Fruit fly (Drosophila melanogaster): ENCODE measurements around the gene CG4592.

CG4592 gene

dm6 chr2L:9947265-9947664 lies 25.8 kb downstream of the CG4592 start, which contains the start of gene CG5853 (continued):
- no peak for TF ChIP-seq CG10274 (GFP tag; optimal IDR thresholded peaks at IDR 0.05)
- no peak for TF ChIP-seq zfh1 (GFP tag; IDR thresholded peaks at IDR 0.05)
- no peak for TF ChIP-seq MBD-R2 (GFP tag; IDR thresholded peaks at IDR 0.05)
- TF ChIP-seq ara (GFP tag; IDR thresholded peaks at IDR 0.05): no peak
- no peak for TF ChIP-seq CG18476 (GFP tag; optimal IDR thresholded peaks at IDR 0.05)
- no peak for TF ChIP-seq slou (GFP tag; optimal IDR thresholded peaks at IDR 0.05)
- TF ChIP-seq CG18619 (GFP tag; optimal IDR thresholded peaks at IDR 0.05): no peak
- TF ChIP-seq tna (GFP tag; IDR thresholded peaks at IDR 0.05; ENCODE audit: partially characterized antibody): no peak
- TF ChIP-seq CG15514 (GFP tag; optimal IDR thresholded peaks at IDR 0.05): peak; percentile 25
- peak; percentile 37; the same call in 1 of the 2 replicates for TF ChIP-seq CG5953 (GFP tag; IDR thresholded peaks at IDR 0.05)
- TF ChIP-seq h (optimal IDR thresholded peaks at IDR 0.05): no peak
- TF ChIP-seq sug (tag; optimal IDR thresholded peaks at IDR 0.05): peak; percentile 76
- no peak for TF ChIP-seq CG16779 (GFP tag; IDR thresholded peaks at IDR 0.05)
- TF ChIP-seq CG43689 (GFP tag; IDR thresholded peaks at IDR 0.05): no peak
- no peak for TF ChIP-seq CG2889 (GFP tag; IDR thresholded peaks at IDR 0.05)
- peak; percentile 28; the same call in 1 of the 2 replicates for TF ChIP-seq Atf6 (GFP tag; IDR thresholded peaks at IDR 0.05)
- no peak for TF ChIP-seq CG7839 (tag; optimal IDR thresholded peaks at IDR 0.05)
- TF ChIP-seq CG16863 (GFP tag; optimal IDR thresholded peaks at IDR 0.05): no peak
- TF ChIP-seq CG34376 (GFP tag; optimal IDR thresholded peaks at IDR 0.05): peak; percentile 63
- peak; percentile 21 for TF ChIP-seq Fer3 (tag; optimal IDR thresholded peaks at IDR 0.05)
- no peak; the same call in 1 of the 2 replicates for TF ChIP-seq Bgb (GFP tag; IDR thresholded peaks at IDR 0.05; ENCODE audit: partially characterized antibody)
- TF ChIP-seq CG11560 (tag; IDR thresholded peaks at IDR 0.05): no peak
- no peak for TF ChIP-seq CG4404 (GFP tag; IDR thresholded peaks at IDR 0.05)
- TF ChIP-seq Hmx (GFP tag; optimal IDR thresholded peaks at IDR 0.05): no peak
- no peak for TF ChIP-seq yki (optimal IDR thresholded peaks at IDR 0.05)
- no peak for TF ChIP-seq ems (GFP tag; optimal IDR thresholded peaks at IDR 0.05)
- TF ChIP-seq Tbp (GFP tag; optimal IDR thresholded peaks at IDR 0.05): no peak
- no peak for TF ChIP-seq kay (GFP tag; optimal IDR thresholded peaks at IDR 0.05)
- TF ChIP-seq CG13894 (tag; optimal IDR thresholded peaks at IDR 0.05): peak; percentile 83
- no peak for TF ChIP-seq zfh2 (GFP tag; optimal IDR thresholded peaks at IDR 0.05)
- TF ChIP-seq CG14050 (GFP tag; IDR thresholded peaks at IDR 0.05): no peak
- peak; percentile 0 for TF ChIP-seq CrebB (tag; optimal IDR thresholded peaks at IDR 0.05)
- peak; percentile 51 for TF ChIP-seq exex (tag; optimal IDR thresholded peaks at IDR 0.05)
- peak; percentile 36 for TF ChIP-seq caup (GFP tag; optimal IDR thresholded peaks at IDR 0.05; ENCODE audit: severe bottlenecking)
- no peak for TF ChIP-seq CG3838 (GFP tag; optimal IDR thresholded peaks at IDR 0.05)
- TF ChIP-seq CG10431 (GFP tag; optimal IDR thresholded peaks at IDR 0.05): no peak
- peak; percentile 67 for TF ChIP-seq kni (GFP tag; optimal IDR thresholded peaks at IDR 0.05)
- TF ChIP-seq rib (GFP tag; IDR thresholded peaks at IDR 0.05): 0 out of 2 replicates have a peak, but pooled peaks have one; percentile 45
- no peak for TF ChIP-seq btn (GFP tag; optimal IDR thresholded peaks at IDR 0.05)
- no peak for TF ChIP-seq CG1529 (GFP tag; optimal IDR thresholded peaks at IDR 0.05)
- TF ChIP-seq mam (GFP tag; optimal IDR thresholded peaks at IDR 0.05): no peak
- no peak for TF ChIP-seq CG4707 (GFP tag; optimal IDR thresholded peaks at IDR 0.05)
- TF ChIP-seq hbn (GFP tag; IDR thresholded peaks at IDR 0.05; ENCODE audit: partially characterized antibody): no peak
- TF ChIP-seq BEAF-32 (GFP tag; optimal IDR thresholded peaks at IDR 0.05): no peak
- no peak for TF ChIP-seq Hand (GFP tag; optimal IDR thresholded peaks at IDR 0.05)
- no peak for TF ChIP-seq danr (GFP tag; IDR thresholded peaks at IDR 0.05)
- TF ChIP-seq CG12236 (GFP tag; optimal IDR thresholded peaks at IDR 0.05): no peak
- TF ChIP-seq Dref (GFP tag; IDR thresholded peaks at IDR 0.05): peak; percentile 34; the same call in 1 of the 2 replicates
- TF ChIP-seq CG2678 (tag; optimal IDR thresholded peaks at IDR 0.05): no peak
- TF ChIP-seq hth (optimal IDR thresholded peaks at IDR 0.05): no peak
- TF ChIP-seq CG9609 (GFP tag; optimal IDR thresholded peaks at IDR 0.05): no peak
- no peak for TF ChIP-seq lmd (GFP tag; IDR thresholded peaks at IDR 0.05)
- TF ChIP-seq lbe (GFP tag; optimal IDR thresholded peaks at IDR 0.05): peak; percentile 49
